Worm (Caenorhabditis elegans) whole organism, early embryonic: ENCODE measurements around the gene fbxc-23.

Source experiments
- B0310.2 ChIP-seq: sonication (generic microtip); optimal IDR thresholded peaks from 2 replicates; lab custom pipeline; 2016; ENCODE audit warnings: mild to moderate bottlenecking, missing genetic modification characterization, missing compliant biosample characterization
- F13C5.2 ChIP-seq: sonication (generic microtip); optimal IDR thresholded peaks from 2 replicates; lab custom pipeline; 2017; ENCODE audit warnings: mild to moderate bottlenecking, missing genetic modification characterization, inconsistent platforms, missing compliant biosample characterization
- aly-1 ChIP-seq: sonication (generic microtip); optimal IDR thresholded peaks from 2 replicates; lab custom pipeline; 2016; ENCODE audit warnings: missing genetic modification characterization, missing compliant biosample characterization
- ama-1 ChIP-seq: fragments of 150-350 bp; optimal IDR thresholded peaks from 2 replicates; lab custom pipeline; 2014
- ceh-13 ChIP-seq: fragments of 200-800 bp; sonication (Bioruptor generic); optimal IDR thresholded peaks from 2 replicates; lab custom pipeline; 2018; ENCODE audit warnings: mild to moderate bottlenecking, missing genetic modification characterization, missing compliant biosample characterization
- ceh-36 ChIP-seq: sonication (generic microtip); optimal IDR thresholded peaks from 2 replicates; lab custom pipeline; 2016; ENCODE audit warnings: missing genetic modification characterization, inconsistent platforms, missing compliant biosample characterization
- ets-7 ChIP-seq: sonication (generic microtip); optimal IDR thresholded peaks from 2 replicates; lab custom pipeline; 2016; ENCODE audit warnings: missing genotype, missing genetic modification characterization, missing compliant biosample characterization
- flt-1 ChIP-seq: fragments of 200-800 bp; sonication (Bioruptor generic); IDR thresholded peaks from 2 replicates; pipeline ENCODE4 v1.3.6; 2022; ENCODE audit warnings: missing genetic modification characterization, missing compliant biosample characterization
- hmbx-1 ChIP-seq: sonication (generic microtip); optimal IDR thresholded peaks from 2 replicates; lab custom pipeline; 2016; ENCODE audit warnings: mild to moderate bottlenecking, missing genetic modification characterization, missing compliant biosample characterization
- hmg-4 ChIP-seq: fragments of 200-800 bp; sonication (Bioruptor generic); optimal IDR thresholded peaks from 2 replicates; lab custom pipeline; 2018; ENCODE audit warnings: mild to moderate bottlenecking, missing genetic modification characterization, missing compliant biosample characterization
- hnd-1 ChIP-seq: sonication (generic microtip); optimal IDR thresholded peaks from 2 replicates; lab custom pipeline; 2016; ENCODE audit warnings: missing genetic modification characterization, missing compliant biosample characterization
- pes-1 ChIP-seq: fragments of 200-800 bp; sonication (Bioruptor generic); IDR thresholded peaks from 2 replicates; pipeline ENCODE4 v1.3.6; 2022; ENCODE audit warnings: missing genetic modification reagents, missing genetic modification characterization, missing compliant biosample characterization
- scrt-1 ChIP-seq: fragments of 200-800 bp; sonication (Bioruptor generic); IDR thresholded peaks from 2 replicates; pipeline ENCODE4 v1.3.6; 2022; ENCODE audit warnings: missing genetic modification characterization, missing compliant biosample characterization
- sea-1 ChIP-seq: fragments of 200-800 bp; sonication (Bioruptor generic); conservative IDR thresholded peaks from 2 replicates; pipeline ENCODE4 v1.3.6; 2022; ENCODE audit warnings: missing genetic modification characterization, missing compliant biosample characterization
- tbx-11 ChIP-seq: fragments of 200-800 bp; sonication (Bioruptor generic); IDR thresholded peaks from 2 replicates; pipeline ENCODE4 v1.3.6; 2022; ENCODE audit warnings: missing genetic modification characterization, missing compliant biosample characterization
- tbx-37 ChIP-seq: fragments of 200-800 bp; sonication (Bioruptor generic); conservative IDR thresholded peaks from 2 replicates; pipeline ENCODE4 v1.3.6; 2022; ENCODE audit warnings: missing genetic modification reagents, missing genetic modification characterization, missing compliant biosample characterization
- tra-4 ChIP-seq: sonication (generic microtip); optimal IDR thresholded peaks from 2 replicates; lab custom pipeline; 2017; ENCODE audit warnings: missing genetic modification characterization, missing compliant biosample characterization

fbxc-23 gene

DNA sequence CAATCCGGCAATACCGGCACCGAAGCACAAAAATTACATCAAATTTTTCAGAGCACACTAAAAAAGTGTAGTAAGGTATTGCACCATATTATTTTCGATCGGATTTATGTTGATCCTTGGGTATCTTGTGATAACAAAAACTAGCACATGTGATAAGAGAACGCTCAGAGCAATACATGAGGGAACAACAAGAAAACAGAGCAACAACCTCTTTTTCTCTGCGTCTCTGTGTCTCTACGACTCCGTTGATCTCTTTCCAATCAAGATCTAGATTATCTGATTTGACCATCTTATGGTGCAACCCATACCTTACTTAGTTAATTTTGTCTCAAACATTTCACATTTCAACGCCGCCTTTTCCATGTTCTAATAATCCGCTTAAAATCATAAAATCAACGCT lies 35.9 kb upstream of the fbxc-23 start, which contains the start of gene tag-10:
tag-10 (plus strand) TSS at position 347 of the 400 bp plus-strand sequence.
- TF ChIP-seq hnd-1 (tag; lab: Kevin White, UChicago): no peak
- TF ChIP-seq sea-1 (GFP tag; lab: Robert Waterston, UW): no peak
- TF ChIP-seq F13C5.2 (tag; lab: Kevin White, UChicago): no peak
- no peak for TF ChIP-seq tbx-37 (GFP tag; lab: Robert Waterston, UW)
- TF ChIP-seq hmbx-1 (tag; lab: Kevin White, UChicago): no peak
- TF ChIP-seq ama-1: no peak
- TF ChIP-seq hmg-4 (GFP tag; lab: Kevin White, UChicago): no peak
- no peak for TF ChIP-seq flt-1 (GFP tag; lab: Robert Waterston, UW)
- no peak for TF ChIP-seq tra-4
- no peak for TF ChIP-seq aly-1
- TF ChIP-seq scrt-1 (GFP tag; lab: Robert Waterston, UW): no peak
- no peak for TF ChIP-seq pes-1 (GFP tag; lab: Robert Waterston, UW)
- TF ChIP-seq ets-7: no peak
- no peak for TF ChIP-seq ceh-36 (tag; lab: Kevin White, UChicago)
- TF ChIP-seq ceh-13 (GFP tag; lab: Kevin White, UChicago): no peak
- no peak for TF ChIP-seq tbx-11 (GFP tag; lab: Robert Waterston, UW)
- no peak for TF ChIP-seq B0310.2 (tag; lab: Kevin White, UChicago)

DNA sequence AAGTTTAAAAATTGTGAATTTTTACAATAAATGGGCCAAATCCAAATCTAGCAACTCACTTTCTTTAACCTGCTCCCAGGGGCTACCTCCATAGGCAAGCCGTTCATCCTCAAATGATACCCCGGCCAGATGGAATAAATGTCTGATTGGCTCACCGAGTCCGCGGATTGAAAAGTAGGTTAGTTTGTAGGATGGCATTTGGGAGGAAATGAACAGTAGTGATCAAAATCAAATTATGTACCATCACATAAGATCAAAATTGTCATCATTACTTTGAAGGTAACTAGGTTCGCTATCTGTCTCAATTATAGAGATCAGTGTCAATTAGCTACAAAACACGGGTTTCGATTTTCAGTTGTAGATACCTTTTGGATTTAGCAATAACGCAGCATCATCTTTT lies 34.3 kb upstream of the fbxc-23 start, which contains the start of the genes gst-17 and gst-18:
gst-17 (minus strand) TSS at position 101 of the 400 bp plus-strand sequence.
gst-18 (minus strand) TSS at position 198 of the 400 bp plus-strand sequence.
- no peak for TF ChIP-seq tbx-11 (GFP tag; lab: Robert Waterston, UW)
- TF ChIP-seq tbx-37 (GFP tag; lab: Robert Waterston, UW): no peak
- no peak for TF ChIP-seq hnd-1 (tag; lab: Kevin White, UChicago)
- no peak for TF ChIP-seq F13C5.2 (tag; lab: Kevin White, UChicago)
- no peak for TF ChIP-seq ets-7
- TF ChIP-seq B0310.2 (tag; lab: Kevin White, UChicago): no peak
- TF ChIP-seq ama-1: no peak
- TF ChIP-seq tra-4: no peak

DNA sequence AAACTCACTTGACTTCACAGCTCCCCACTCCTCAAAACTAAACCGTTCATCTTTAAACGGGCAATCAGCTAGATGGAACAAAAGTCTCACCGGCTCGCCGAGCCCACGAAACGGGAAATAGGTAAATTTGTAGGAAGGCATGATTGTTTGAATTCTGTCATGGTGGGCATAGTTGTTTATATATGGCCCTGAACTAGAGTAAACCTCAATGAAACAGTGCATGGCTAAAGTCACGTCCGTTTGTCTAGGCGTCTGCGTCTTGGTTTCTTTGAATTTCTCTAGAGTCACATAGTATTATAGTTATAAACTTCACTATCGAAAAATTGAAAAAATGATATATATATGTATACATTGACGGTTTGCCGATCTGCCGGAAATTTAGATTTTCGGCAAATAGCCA lies 30.6 kb upstream of the fbxc-23 start, which contains the start of gene gst-19:
gst-19 (minus strand) TSS at position 145 of the 400 bp plus-strand sequence.
- no peak for TF ChIP-seq F13C5.2 (tag; lab: Kevin White, UChicago)
- no peak for TF ChIP-seq pes-1 (GFP tag; lab: Robert Waterston, UW)
- TF ChIP-seq ceh-13 (GFP tag; lab: Kevin White, UChicago): no peak
- no peak for TF ChIP-seq tbx-11 (GFP tag; lab: Robert Waterston, UW)
- TF ChIP-seq flt-1 (GFP tag; lab: Robert Waterston, UW): no peak
- TF ChIP-seq ceh-36 (tag; lab: Kevin White, UChicago): no peak
- TF ChIP-seq ama-1: no peak
- no peak for TF ChIP-seq hnd-1 (tag; lab: Kevin White, UChicago)
- no peak for TF ChIP-seq tbx-37 (GFP tag; lab: Robert Waterston, UW)
- TF ChIP-seq hmbx-1 (tag; lab: Kevin White, UChicago): no peak
- TF ChIP-seq aly-1: no peak
- no peak for TF ChIP-seq scrt-1 (GFP tag; lab: Robert Waterston, UW)
- no peak for TF ChIP-seq ets-7
- TF ChIP-seq tra-4: no peak
- no peak for TF ChIP-seq sea-1 (GFP tag; lab: Robert Waterston, UW)

DNA sequence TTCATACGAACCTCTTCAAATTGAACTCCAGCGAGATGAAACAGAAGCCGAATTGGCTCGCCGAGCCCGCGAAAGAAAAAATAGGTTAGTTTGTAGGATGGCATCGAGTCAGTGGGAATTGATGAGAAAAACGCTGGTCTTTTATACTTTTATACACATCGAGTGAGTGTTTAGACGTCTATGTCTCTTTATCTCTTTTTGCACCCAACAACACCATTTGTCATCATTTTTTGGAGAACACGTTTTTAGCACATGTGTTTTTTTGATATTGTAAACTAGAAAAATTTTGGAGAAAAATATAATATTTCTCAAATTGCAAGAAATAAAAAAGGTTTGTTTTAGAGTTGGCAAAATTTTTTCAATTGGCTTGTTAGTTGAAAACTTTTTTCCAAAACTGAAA lies 28.0 kb upstream of the fbxc-23 start, which contains the start of gene gst-16:
gst-16 (minus strand) TSS at position 111 of the 400 bp plus-strand sequence.
- TF ChIP-seq flt-1 (GFP tag; lab: Robert Waterston, UW) (no peak), scrt-1 (GFP tag; lab: Robert Waterston, UW) (no peak), tra-4 (no peak), pes-1 (GFP tag; lab: Robert Waterston, UW) (no peak), tbx-11 (GFP tag; lab: Robert Waterston, UW) (no peak), ceh-13 (GFP tag; lab: Kevin White, UChicago) (no peak), ets-7 (no peak), hmbx-1 (tag; lab: Kevin White, UChicago) (no peak), aly-1 (no peak), tbx-37 (GFP tag; lab: Robert Waterston, UW) (no peak), hmg-4 (GFP tag; lab: Kevin White, UChicago) (no peak), sea-1 (GFP tag; lab: Robert Waterston, UW) (no peak), ama-1 (no peak), ceh-36 (tag; lab: Kevin White, UChicago) (no peak), B0310.2 (tag; lab: Kevin White, UChicago) (no peak)

DNA sequence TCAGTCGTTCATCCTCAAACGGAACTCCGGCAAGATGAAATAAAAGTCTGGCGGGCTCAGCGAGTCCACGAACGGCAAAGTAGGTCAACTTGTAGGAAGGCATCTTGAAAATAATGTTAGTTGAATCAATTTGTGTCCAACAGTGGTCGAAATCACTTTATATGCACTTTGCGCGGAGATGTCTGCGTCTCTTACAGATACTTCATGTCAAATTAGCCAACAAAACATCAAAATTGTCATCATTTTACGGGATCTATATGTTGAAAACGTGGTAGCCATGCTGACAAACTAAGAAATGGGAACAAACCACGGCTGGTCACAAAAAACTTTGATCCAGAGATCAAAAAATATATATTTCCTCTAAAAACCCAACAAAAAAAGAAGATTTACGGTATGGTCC lies 21.5 kb upstream of the fbxc-23 start, which contains the start of gene gst-12:
gst-12 (minus strand) TSS at position 254 of the 400 bp plus-strand sequence.
- TF ChIP-seq hnd-1 (tag; lab: Kevin White, UChicago) (no peak), pes-1 (GFP tag; lab: Robert Waterston, UW) (no peak), ama-1 (no peak), hmbx-1 (tag; lab: Kevin White, UChicago) (no peak), tbx-37 (GFP tag; lab: Robert Waterston, UW) (no peak), B0310.2 (tag; lab: Kevin White, UChicago) (no peak), aly-1 (no peak), ets-7 (no peak), F13C5.2 (tag; lab: Kevin White, UChicago) (no peak), sea-1 (GFP tag; lab: Robert Waterston, UW) (no peak), tra-4 (no peak)

DNA sequence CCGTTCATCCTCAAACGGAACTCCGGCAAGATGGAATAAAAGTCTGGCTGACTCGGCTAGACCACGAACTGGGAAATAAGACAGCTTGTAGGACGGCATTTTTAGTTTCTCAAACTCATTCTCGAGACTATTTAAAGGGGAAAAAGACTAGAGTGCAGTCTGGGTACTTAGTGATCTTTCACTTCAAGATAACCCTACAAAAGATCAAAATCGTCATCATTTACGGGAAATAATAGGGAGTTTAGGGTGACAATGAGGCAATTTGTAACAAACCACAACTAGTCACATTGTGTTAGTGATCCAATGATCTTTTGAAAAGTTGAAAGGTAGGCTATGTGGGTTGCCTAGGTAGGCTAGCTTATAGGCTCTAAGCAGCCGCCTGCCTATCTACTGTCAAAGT lies 19.6 kb upstream of the fbxc-23 start, which contains the start of gene gst-14:
gst-14 (minus strand) TSS at position 101 of the 400 bp plus-strand sequence.
- TF ChIP-seq ets-7 (no peak), tbx-37 (GFP tag; lab: Robert Waterston, UW) (no peak), hmbx-1 (tag; lab: Kevin White, UChicago) (no peak), ama-1 (no peak), flt-1 (GFP tag; lab: Robert Waterston, UW) (no peak), tbx-11 (GFP tag; lab: Robert Waterston, UW) (no peak), hnd-1 (tag; lab: Kevin White, UChicago) (no peak), hmg-4 (GFP tag; lab: Kevin White, UChicago) (no peak), pes-1 (GFP tag; lab: Robert Waterston, UW) (no peak), ceh-13 (GFP tag; lab: Kevin White, UChicago) (no peak), sea-1 (GFP tag; lab: Robert Waterston, UW) (no peak), tra-4 (no peak), B0310.2 (tag; lab: Kevin White, UChicago) (no peak), aly-1 (no peak), F13C5.2 (tag; lab: Kevin White, UChicago) (no peak), ceh-36 (tag; lab: Kevin White, UChicago) (no peak)
